Fruit fly (Drosophila melanogaster): ENCODE data around the gene CG14645.

CG14645 gene

dm6 chr3R:4334798-4335197 lies at the start of gene CG14645:
TSS of gene CG14645 (plus strand) at chr3R:4335098.
- TF ChIP-seq psq (optimal IDR thresholded peaks at IDR 0.05) (no peak), h (optimal IDR thresholded peaks at IDR 0.05) (no peak), ttk (optimal IDR thresholded peaks at IDR 0.05) (no peak), Myc (optimal IDR thresholded peaks at IDR 0.05) (no peak), Sin3A (optimal IDR thresholded peaks at IDR 0.05) (no peak), insv (optimal IDR thresholded peaks at IDR 0.05) (no peak)

- TF ChIP-seq ttk (optimal IDR thresholded peaks at IDR 0.05) (no peak), Sin3A (optimal IDR thresholded peaks at IDR 0.05) (no peak), insv (optimal IDR thresholded peaks at IDR 0.05) (no peak), h (optimal IDR thresholded peaks at IDR 0.05) (no peak)
Observed at dm6 chr3R:4291289-4291688, 43.6 kb upstream of the CG14645 start.

DNA sequence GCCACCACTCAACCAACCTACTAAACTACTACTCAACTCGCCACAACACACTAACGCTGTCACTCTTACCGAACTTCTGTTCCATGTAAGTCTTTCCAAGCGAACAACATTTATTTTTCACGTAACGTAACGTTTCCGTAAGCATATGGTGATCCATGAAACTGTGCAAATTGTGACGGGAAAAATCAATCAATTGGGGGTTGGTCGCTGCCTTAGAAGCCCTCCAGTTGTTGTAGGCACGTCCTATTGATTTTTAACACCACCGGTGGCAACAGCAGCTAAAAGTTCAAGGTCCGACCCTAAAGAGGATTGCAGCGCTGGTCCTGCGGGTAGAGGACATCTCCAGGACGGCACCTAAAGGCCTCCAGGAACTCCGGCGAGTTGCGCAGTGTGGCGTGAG lies 42.7 kb upstream of the CG14645 start:
- no peak for TF ChIP-seq insv (optimal IDR thresholded peaks at IDR 0.05)
- no peak for TF ChIP-seq h (optimal IDR thresholded peaks at IDR 0.05)
- no peak for TF ChIP-seq ttk (optimal IDR thresholded peaks at IDR 0.05)

- TF ChIP-seq insv (optimal IDR thresholded peaks at IDR 0.05): no peak
- no peak for TF ChIP-seq psq (optimal IDR thresholded peaks at IDR 0.05)
Observed at dm6 chr3R:4294689-4295088, 40.2 kb upstream of the CG14645 start, which contains the start of gene Nepl11. TSS of gene Nepl11 (minus strand) at chr3R:4294840.

- TF ChIP-seq h (optimal IDR thresholded peaks at IDR 0.05): no peak
- TF ChIP-seq ttk (optimal IDR thresholded peaks at IDR 0.05): no peak
- no peak for TF ChIP-seq Sin3A (optimal IDR thresholded peaks at IDR 0.05)
- TF ChIP-seq psq (optimal IDR thresholded peaks at IDR 0.05): no peak
- no peak for TF ChIP-seq Myc (optimal IDR thresholded peaks at IDR 0.05)
- TF ChIP-seq insv (optimal IDR thresholded peaks at IDR 0.05): no peak
Observed at dm6 chr3R:4301485-4301884, 33.4 kb upstream of the CG14645 start.

- TF ChIP-seq psq (optimal IDR thresholded peaks at IDR 0.05): no peak
- TF ChIP-seq ttk (optimal IDR thresholded peaks at IDR 0.05): no peak
- no peak for TF ChIP-seq Sin3A (optimal IDR thresholded peaks at IDR 0.05)
- TF ChIP-seq h (optimal IDR thresholded peaks at IDR 0.05): no peak
- no peak for TF ChIP-seq insv (optimal IDR thresholded peaks at IDR 0.05)
- no peak for TF ChIP-seq Myc (optimal IDR thresholded peaks at IDR 0.05)
Observed at dm6 chr3R:4307664-4308416, 27.1 kb upstream of the CG14645 start, which contains the start of gene MP1. TSS of gene MP1 (plus strand) at chr3R:4307908.

DNA sequence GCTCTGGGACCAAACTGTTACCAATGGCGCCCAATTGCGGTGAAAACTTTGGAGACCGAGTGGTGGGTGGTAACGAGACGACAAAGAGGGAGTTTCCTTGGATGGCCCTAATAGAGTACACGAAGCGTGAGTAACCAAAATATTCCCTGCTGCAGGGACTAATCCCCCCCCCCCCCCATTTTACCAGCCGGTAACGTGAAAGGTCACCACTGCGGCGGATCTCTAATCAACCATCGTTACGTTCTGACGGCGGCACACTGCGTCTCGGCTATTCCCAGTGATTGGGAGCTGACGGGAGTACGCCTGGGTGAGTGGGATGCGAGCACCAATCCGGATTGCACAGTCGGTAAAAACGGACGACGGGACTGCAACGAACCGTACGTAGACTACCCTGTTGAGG lies 26.2 kb upstream of the CG14645 start:
- TF ChIP-seq psq (optimal IDR thresholded peaks at IDR 0.05) (no peak), Myc (optimal IDR thresholded peaks at IDR 0.05) (no peak), insv (optimal IDR thresholded peaks at IDR 0.05) (no peak), Sin3A (optimal IDR thresholded peaks at IDR 0.05) (no peak), ttk (optimal IDR thresholded peaks at IDR 0.05) (no peak)

DNA sequence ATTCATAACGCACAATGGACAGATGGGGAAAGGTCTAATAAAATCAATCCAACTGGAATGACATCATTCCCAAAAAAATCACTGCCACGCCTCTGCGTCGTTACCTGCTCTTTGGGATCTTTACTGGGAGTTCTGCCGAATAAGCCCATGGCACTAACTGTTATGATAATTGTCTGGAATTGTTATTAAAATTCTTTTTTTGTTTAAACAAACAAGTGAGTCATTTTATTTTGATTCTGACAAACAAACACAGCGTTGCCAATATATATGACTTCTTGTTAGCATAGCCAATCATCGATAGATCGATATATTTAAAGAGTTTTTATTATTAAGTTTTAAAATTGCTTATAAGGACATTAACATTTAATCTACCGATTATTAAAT lies 24.2 kb upstream of the CG14645 start, which contains the start of gene Vps24:
Gene Vps24 (minus strand): TSS at position 265 of the 384 bp plus-strand sequence.
- TF ChIP-seq Myc (optimal IDR thresholded peaks at IDR 0.05) (no peak), ttk (optimal IDR thresholded peaks at IDR 0.05) (no peak)

DNA sequence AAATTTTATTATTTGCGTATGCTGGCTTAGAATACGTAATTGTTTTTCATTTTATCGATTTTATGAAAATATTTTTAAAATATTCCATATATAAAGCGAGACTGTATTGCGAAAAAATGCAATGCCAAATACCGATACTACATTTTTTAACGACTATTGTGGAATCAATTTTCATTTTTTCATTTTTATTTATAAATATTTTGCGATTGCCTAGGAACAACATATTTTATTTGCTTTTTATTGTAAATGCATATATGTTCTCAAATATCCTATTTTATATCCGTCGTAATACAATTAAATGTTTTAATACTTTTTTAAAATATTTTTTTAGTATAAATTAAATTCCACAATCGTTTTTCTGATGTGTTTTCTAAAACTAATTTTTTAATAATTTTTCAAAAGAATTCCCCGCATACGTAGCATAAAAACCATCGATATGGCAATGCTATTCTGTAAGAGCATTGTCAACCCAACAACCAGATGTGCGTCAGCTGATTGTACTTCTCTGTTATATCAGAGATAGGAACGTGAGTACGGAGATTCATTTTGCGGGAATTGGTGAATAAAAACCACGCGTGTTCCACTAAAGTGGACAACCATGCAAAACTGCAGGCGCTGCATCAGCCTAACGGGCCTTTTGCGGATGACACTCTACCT lies 23.7 kb upstream of the CG14645 start, which contains the start of gene Suv3:
Gene Suv3 (plus strand): TSS at position 489 of the 657 bp plus-strand sequence.
- TF ChIP-seq ttk (optimal IDR thresholded peaks at IDR 0.05) (no peak), insv (optimal IDR thresholded peaks at IDR 0.05) (no peak), Myc (optimal IDR thresholded peaks at IDR 0.05) (no peak), Sin3A (optimal IDR thresholded peaks at IDR 0.05) (no peak), h (optimal IDR thresholded peaks at IDR 0.05) (no peak), psq (optimal IDR thresholded peaks at IDR 0.05) (no peak)

DNA sequence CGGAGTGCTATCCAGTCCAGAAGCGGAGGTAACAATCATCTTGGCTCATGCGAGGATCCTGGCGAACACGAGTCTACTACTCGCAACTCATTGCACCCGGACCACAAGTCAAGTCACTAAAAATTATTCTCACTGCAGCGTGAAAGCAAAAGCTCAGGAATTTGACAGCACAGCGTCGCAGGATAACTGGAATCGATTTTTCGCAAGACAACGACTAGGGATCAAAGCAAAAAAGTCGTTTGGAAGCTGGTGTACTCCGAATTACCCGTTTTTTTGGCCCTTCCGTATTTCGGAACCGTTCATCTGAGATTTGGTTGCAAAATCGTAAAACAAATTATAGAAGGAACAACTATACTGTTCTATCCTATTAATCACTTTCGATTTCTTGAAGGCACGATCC lies 16.3 kb upstream of the CG14645 start:
- TF ChIP-seq Sin3A (optimal IDR thresholded peaks at IDR 0.05) (no peak), h (optimal IDR thresholded peaks at IDR 0.05) (no peak), Myc (optimal IDR thresholded peaks at IDR 0.05) (no peak), ttk (optimal IDR thresholded peaks at IDR 0.05) (no peak), psq (optimal IDR thresholded peaks at IDR 0.05) (no peak), insv (optimal IDR thresholded peaks at IDR 0.05) (no peak)

DNA sequence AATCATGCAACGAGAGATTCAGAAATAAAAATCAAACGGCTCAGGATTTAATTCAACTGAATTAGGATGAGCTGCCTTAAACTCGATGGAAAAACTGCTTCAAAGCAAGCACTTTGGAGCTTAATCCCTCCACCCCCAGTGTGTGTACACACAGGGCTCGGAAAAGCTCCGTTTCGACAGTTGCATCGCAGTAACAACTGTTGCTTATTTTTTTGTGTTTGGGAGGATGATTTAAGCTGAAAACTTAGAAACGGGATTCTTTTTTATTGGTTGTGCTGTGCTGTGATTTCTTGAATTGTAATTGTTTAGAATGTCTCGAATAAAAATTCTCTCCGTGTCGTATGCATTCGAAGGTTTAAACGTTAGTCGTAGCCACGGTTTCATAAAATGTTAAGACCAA lies 15.9 kb upstream of the CG14645 start, which contains the start of gene Syt14:
Gene Syt14 (minus strand): TSS at position 71 of the 400 bp plus-strand sequence.
- no peak for TF ChIP-seq insv (optimal IDR thresholded peaks at IDR 0.05)
- TF ChIP-seq h (optimal IDR thresholded peaks at IDR 0.05): no peak
- no peak for TF ChIP-seq Sin3A (optimal IDR thresholded peaks at IDR 0.05)
- no peak for TF ChIP-seq ttk (optimal IDR thresholded peaks at IDR 0.05)
- TF ChIP-seq psq (optimal IDR thresholded peaks at IDR 0.05): no peak
- TF ChIP-seq Myc (optimal IDR thresholded peaks at IDR 0.05): no peak

DNA sequence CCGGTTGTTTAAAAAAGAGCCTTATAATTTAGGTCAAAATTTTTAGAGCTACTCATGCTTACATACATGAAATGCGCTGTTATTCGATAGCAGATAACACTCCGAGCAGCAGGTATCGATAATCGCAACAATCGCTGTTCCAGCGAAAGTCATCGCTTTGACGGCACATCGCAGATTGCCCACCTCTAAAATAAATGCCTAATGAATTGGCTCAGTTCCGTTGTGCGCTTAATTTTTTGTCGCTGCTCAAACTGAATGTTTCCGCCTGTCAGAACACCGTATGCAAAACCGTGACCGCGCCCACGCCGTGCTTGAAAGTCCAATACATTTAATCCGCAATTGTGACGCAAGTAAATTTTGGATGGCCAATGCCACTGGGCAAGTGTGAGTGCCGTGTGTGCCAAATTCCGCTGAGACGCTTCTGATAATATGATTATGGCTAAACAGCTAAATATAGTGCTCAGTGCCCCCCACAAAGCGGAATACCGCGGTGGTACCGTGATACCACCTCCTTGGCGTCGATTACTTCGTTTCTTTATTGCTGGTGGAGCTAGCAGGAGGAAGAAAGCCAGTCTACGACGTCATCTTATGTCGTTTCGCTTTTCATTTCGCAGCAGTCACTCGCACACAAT lies 15.3 kb upstream of the CG14645 start, which contains the start of gene CG9795:
Gene CG9795 (plus strand): TSS at position 177 of the 632 bp plus-strand sequence.
- no peak for TF ChIP-seq h (optimal IDR thresholded peaks at IDR 0.05)
- no peak for TF ChIP-seq Sin3A (optimal IDR thresholded peaks at IDR 0.05)
- no peak for TF ChIP-seq Myc (optimal IDR thresholded peaks at IDR 0.05)
- no peak for TF ChIP-seq ttk (optimal IDR thresholded peaks at IDR 0.05)
- no peak for TF ChIP-seq psq (optimal IDR thresholded peaks at IDR 0.05)
- no peak for TF ChIP-seq insv (optimal IDR thresholded peaks at IDR 0.05)

All from Kc167 (cell line).